Fruit fly (Drosophila melanogaster) whole organism, embryonic: Measurements from ENCODE around the gene Sk2.

ENCODE experiments used
- BtbVII ChIP-seq: fragments of 200-800 bp; sonication (Bioruptor generic); optimal IDR thresholded peaks from 3 replicates; lab custom pipeline; 2017; ENCODE audit warnings: missing biosample characterization, mild to moderate bottlenecking, missing genetic modification characterization
- C15 ChIP-seq: fragments of 200-800 bp; sonication (Bioruptor generic); IDR thresholded peaks from 3 replicates; pipeline ENCODE4 v1.3.6; 2022; ENCODE audit warnings: missing biosample characterization, missing genetic modification characterization
- CG10147 ChIP-seq: fragments of 200-800 bp; sonication (Bioruptor generic); optimal IDR thresholded peaks from 2 replicates; lab custom pipeline; 2019; ENCODE audit warnings: missing biosample characterization, mild to moderate bottlenecking, missing genetic modification characterization, moderate library complexity
- CG10274 ChIP-seq: fragments of 200-800 bp; sonication (Bioruptor generic); optimal IDR thresholded peaks from 3 replicates; lab custom pipeline; 2017; ENCODE audit warnings: missing biosample characterization, mild to moderate bottlenecking, missing genetic modification characterization
- CG12104 ChIP-seq: fragments of 200-800 bp; sonication (Bioruptor generic); optimal IDR thresholded peaks from 3 replicates; lab custom pipeline; 2016; ENCODE audit warnings: missing biosample characterization, missing genetic modification characterization
- CG14014 ChIP-seq: fragments of 200-800 bp; sonication (Bioruptor generic); IDR thresholded peaks from 2 replicates; pipeline ENCODE4 v1.3.6; 2022; ENCODE audit warnings: missing biosample characterization, missing genetic modification characterization
- CG15479 ChIP-seq: fragments of 200-800 bp; sonication (Bioruptor generic); optimal IDR thresholded peaks from 3 replicates; lab custom pipeline; 2019; ENCODE audit warnings: missing biosample characterization, mild to moderate bottlenecking, missing genetic modification characterization, moderate library complexity
- CG15601 ChIP-seq: fragments of 200-800 bp; sonication (Bioruptor generic); optimal IDR thresholded peaks from 3 replicates; lab custom pipeline; 2019; ENCODE audit warnings: missing biosample characterization, mild to moderate bottlenecking, missing genetic modification characterization, moderate library complexity
- CG17186 ChIP-seq: fragments of 200-800 bp; sonication (Bioruptor generic); optimal IDR thresholded peaks from 3 replicates; lab custom pipeline; 2017; ENCODE audit warnings: missing biosample characterization, missing genetic modification reagents, missing genetic modification characterization
- CG2712 ChIP-seq: fragments of 200-800 bp; optimal IDR thresholded peaks from 3 replicates; lab custom pipeline; 2019; ENCODE audit warnings: missing biosample characterization, mild to moderate bottlenecking, missing genetic modification characterization, moderate library complexity
- CG2889 ChIP-seq: fragments of 200-800 bp; sonication (Bioruptor generic); IDR thresholded peaks from 3 replicates; pipeline ENCODE4 v1.3.6; 2022; ENCODE audit warnings: missing biosample characterization, missing genetic modification characterization
- CG30431 ChIP-seq: fragments of 200-800 bp; sonication (Bioruptor generic); optimal IDR thresholded peaks from 2 replicates; lab custom pipeline; 2017; ENCODE audit warnings: missing biosample characterization, missing genetic modification characterization
- CG3163 ChIP-seq: fragments of 200-800 bp; sonication (Bioruptor generic); optimal IDR thresholded peaks from 3 replicates; lab custom pipeline; 2016; ENCODE audit warnings: missing biosample characterization, missing genetic modification characterization
- CG3995 ChIP-seq: fragments of 200-800 bp; sonication (Bioruptor generic); optimal IDR thresholded peaks from 3 replicates; lab custom pipeline; 2016; ENCODE audit warnings: missing biosample characterization, missing genetic modification characterization
- CG5245 ChIP-seq: fragments of 200-800 bp; sonication (Bioruptor generic); optimal IDR thresholded peaks from 3 replicates; lab custom pipeline; 2016; ENCODE audit warnings: missing biosample characterization, missing genetic modification characterization
- CG7928 ChIP-seq: fragments of 200-800 bp; sonication (Bioruptor generic); optimal IDR thresholded peaks from 2 replicates; lab custom pipeline; 2017; ENCODE audit warnings: missing biosample characterization, mild to moderate bottlenecking, missing genetic modification characterization
- CG8281 ChIP-seq: fragments of 200-800 bp; sonication (Bioruptor generic); optimal IDR thresholded peaks from 2 replicates; lab custom pipeline; 2018; ENCODE audit warnings: missing biosample characterization, mild to moderate bottlenecking, missing genetic modification characterization, moderate library complexity
- ERR ChIP-seq: fragments of 200-800 bp; sonication (Bioruptor generic); optimal IDR thresholded peaks from 2 replicates; lab custom pipeline; 2016; ENCODE audit warnings: missing biosample characterization, missing genetic modification characterization
- Hey ChIP-seq: fragments of 200-800 bp; sonication (Bioruptor generic); optimal IDR thresholded peaks from 3 replicates; lab custom pipeline; 2018; ENCODE audit warnings: missing biosample characterization, mild to moderate bottlenecking, missing genetic modification characterization
- Jarid2 ChIP-seq: fragments of 200-800 bp; sonication (Bioruptor generic); optimal IDR thresholded peaks from 3 replicates; lab custom pipeline; 2017; ENCODE audit warnings: mild to moderate bottlenecking, missing biosample characterization, missing genetic modification reagents, missing genetic modification characterization
- Med ChIP-seq: fragments of 200-800 bp; sonication (Bioruptor generic); peaks from one replicate; lab custom pipeline; 2016; ENCODE audit warnings: missing biosample characterization, missing genetic modification characterization, mild to moderate bottlenecking, inconsistent platforms, moderate library complexity
- NfI ChIP-seq: fragments of 200-800 bp; sonication (Bioruptor generic); optimal IDR thresholded peaks from 3 replicates; lab custom pipeline; 2018; ENCODE audit warnings: missing biosample characterization, mild to moderate bottlenecking, missing genetic modification characterization, moderate library complexity
- Oli ChIP-seq: fragments of 200-800 bp; sonication (Bioruptor generic); optimal IDR thresholded peaks from 2 replicates; lab custom pipeline; 2018; ENCODE audit warnings: missing biosample characterization, mild to moderate bottlenecking, missing genetic modification characterization, moderate library complexity
- PHDP ChIP-seq: fragments of 200-800 bp; sonication (Bioruptor generic); optimal IDR thresholded peaks from 3 replicates; lab custom pipeline; 2018; ENCODE audit warnings: missing biosample characterization, mild to moderate bottlenecking, missing genetic modification characterization, moderate library complexity
- Ravus ChIP-seq: fragments of 200-800 bp; sonication (Bioruptor generic); IDR thresholded peaks from 2 replicates; pipeline ENCODE4 v1.3.6; 2022; ENCODE audit warnings: missing biosample characterization, missing genetic modification characterization
- Scr ChIP-seq: fragments of 200-800 bp; sonication (Bioruptor generic); IDR thresholded peaks from 2 replicates; pipeline ENCODE4 v1.3.6; 2022; ENCODE audit warnings: missing biosample characterization, missing genetic modification characterization; ENCODE audit not compliant: partially characterized antibody
- Tbp ChIP-seq: fragments of >200 bp; optimal IDR thresholded peaks from 2 replicates; lab custom pipeline; 2018; ENCODE audit warnings: missing biosample characterization, missing genetic modification characterization
- al ChIP-seq: fragments of 200-800 bp; sonication (Bioruptor generic); IDR thresholded peaks from 2 replicates; pipeline ENCODE4 v1.3.6; 2022; ENCODE audit warnings: missing biosample characterization, missing genetic modification characterization
- ase ChIP-seq: fragments of 200-800 bp; sonication (Bioruptor generic); IDR thresholded peaks from 3 replicates; pipeline ENCODE4 v1.3.6; 2022; ENCODE audit warnings: missing biosample characterization, missing genetic modification characterization
- chif ChIP-seq, 2 experiments: fragments of 200-800 bp; sonication (Bioruptor generic); optimal IDR thresholded peaks; 3 replicates each; lab custom pipeline; 2016; ENCODE audit warnings: missing biosample characterization in 2 of 2, missing genetic modification characterization in 2 of 2
- crc ChIP-seq: fragments of 200-800 bp; sonication (Bioruptor generic); optimal IDR thresholded peaks from 2 replicates; lab custom pipeline; 2016; ENCODE audit warnings: missing biosample characterization, missing genetic modification characterization
- croc ChIP-seq: fragments of 200-800 bp; sonication (Bioruptor generic); conservative IDR thresholded peaks from 3 replicates; pipeline ENCODE4 v1.3.6; 2022; ENCODE audit warnings: missing biosample characterization, missing genetic modification characterization
- dpn ChIP-seq, 2 experiments: fragments of 200-800 bp; sonication (Bioruptor generic); optimal IDR thresholded peaks; 3 replicates each; lab custom pipeline; 2016; ENCODE audit warnings: missing biosample characterization in 2 of 2, missing genetic modification characterization in 2 of 2
- fd64A ChIP-seq: fragments of 200-800 bp; sonication (Bioruptor generic); optimal IDR thresholded peaks from 3 replicates; lab custom pipeline; 2018; ENCODE audit warnings: missing biosample characterization, mild to moderate bottlenecking, missing genetic modification characterization
- gro ChIP-seq: fragments of 200-800 bp; sonication (Bioruptor generic); optimal IDR thresholded peaks from 2 replicates; lab custom pipeline; 2016; ENCODE audit warnings: missing biosample characterization, missing genetic modification characterization
- kay ChIP-seq: fragments of 200-800 bp; sonication (Bioruptor generic); optimal IDR thresholded peaks from 2 replicates; lab custom pipeline; 2016; ENCODE audit warnings: missing biosample characterization, missing genetic modification characterization
- klu ChIP-seq: fragments of 200-800 bp; sonication (Bioruptor generic); IDR thresholded peaks from 2 replicates; pipeline ENCODE4 v1.3.6; 2022; ENCODE audit warnings: missing biosample characterization, missing genetic modification characterization
- lbe ChIP-seq: fragments of 200-800 bp; sonication (Bioruptor generic); optimal IDR thresholded peaks from 2 replicates; lab custom pipeline; 2016; ENCODE audit warnings: missing biosample characterization, mild to moderate bottlenecking, missing genetic modification characterization
- nerfin-2 ChIP-seq: fragments of 200-800 bp; sonication (Bioruptor generic); IDR thresholded peaks from 2 replicates; pipeline ENCODE4 v1.3.6; 2022; ENCODE audit warnings: missing biosample characterization, missing genetic modification characterization; ENCODE audit not compliant: partially characterized antibody
- nmo ChIP-seq: fragments of 200-800 bp; sonication (Bioruptor generic); optimal IDR thresholded peaks from 2 replicates; lab custom pipeline; 2018; ENCODE audit warnings: missing biosample characterization, mild to moderate bottlenecking, missing genetic modification characterization, moderate library complexity
- onecut ChIP-seq: fragments of 200-800 bp; sonication (Bioruptor generic); IDR thresholded peaks from 2 replicates; pipeline ENCODE4 v1.3.6; 2022; ENCODE audit warnings: missing biosample characterization, missing genetic modification characterization
- p53 ChIP-seq: fragments of 200-800 bp; sonication (Bioruptor generic); optimal IDR thresholded peaks from 2 replicates; lab custom pipeline; 2016; ENCODE audit warnings: missing biosample characterization, missing genetic modification characterization
- rib ChIP-seq: fragments of 200-800 bp; sonication (Bioruptor generic); IDR thresholded peaks from 2 replicates; pipeline ENCODE4 v1.3.6; 2022; ENCODE audit warnings: missing biosample characterization, missing genetic modification characterization
- run ChIP-seq: fragments of 200-800 bp; sonication (Bioruptor generic); optimal IDR thresholded peaks from 3 replicates; lab custom pipeline; 2018; ENCODE audit warnings: missing biosample characterization, mild to moderate bottlenecking, missing genetic modification characterization
- sima ChIP-seq: fragments of 200-800 bp; sonication (Bioruptor generic); optimal IDR thresholded peaks from 2 replicates; lab custom pipeline; 2016; ENCODE audit warnings: missing biosample characterization, missing genetic modification characterization
- stwl ChIP-seq: fragments of 200-800 bp; sonication (Bioruptor generic); optimal IDR thresholded peaks from 3 replicates; lab custom pipeline; 2018; ENCODE audit warnings: missing biosample characterization, mild to moderate bottlenecking, missing genetic modification characterization, moderate library complexity
- tap ChIP-seq: fragments of 200-800 bp; optimal IDR thresholded peaks from 3 replicates; lab custom pipeline; 2019; ENCODE audit warnings: missing biosample characterization, mild to moderate bottlenecking, missing genetic modification characterization, moderate library complexity
- tx ChIP-seq: fragments of 200-800 bp; sonication (Bioruptor generic); optimal IDR thresholded peaks from 2 replicates; lab custom pipeline; 2016; ENCODE audit warnings: missing biosample characterization, missing genetic modification characterization
- vfl ChIP-seq: fragments of 200-800 bp; sonication (Bioruptor generic); optimal IDR thresholded peaks from 2 replicates; lab custom pipeline; 2016; ENCODE audit warnings: missing biosample characterization, missing genetic modification characterization

Gene Sk2

dm6 chr3L:3052110-3052871, 5.4 kb downstream of the Sk2 start, which contains the start of gene CG1271 (continued):
- peak; percentile 60 for TF ChIP-seq rib
- TF ChIP-seq CG15601 (tag; lab: Kevin White, UChicago), result peak; percentile 59
- peak; percentile 54 for TF ChIP-seq CG12104 (GFP tag; lab: Kevin White, UChicago)
- peak; percentile 92 for TF ChIP-seq Med (GFP tag; lab: Kevin White, UChicago)
- peak; percentile 1 for TF ChIP-seq lbe (GFP tag; lab: Kevin White, UChicago)
- TF ChIP-seq CG2889 (GFP tag; lab: Robert Waterston, UW), result no peak
- peak; percentile 80 for TF ChIP-seq CG7928
- TF ChIP-seq CG10274 (GFP tag; lab: Kevin White, UChicago), result peak; percentile 10
- TF ChIP-seq CG3995 (GFP tag; lab: Kevin White, UChicago), result peak; percentile 57
- TF ChIP-seq fd64A (GFP tag; lab: Kevin White, UChicago), result no peak
- peak; percentile 37 to 45 for TF ChIP-seq chif (GFP tag; optimal IDR thresholded peaks at IDR 0.05; lab: Kevin White, UChicago)
- TF ChIP-seq onecut (GFP tag; lab: Robert Waterston, UW), result 0 out of 2 replicates have a peak, but pooled peaks have one; percentile 21
- no peak for TF ChIP-seq Hey (tag; lab: Kevin White, UChicago)
- no peak for TF ChIP-seq croc (GFP tag; lab: Robert Waterston, UW)
- TF ChIP-seq Scr (GFP tag; lab: Robert Waterston, UW), result peak; percentile 17; the same call in 1 of the 2 replicates
- TF ChIP-seq CG2712 (tag; lab: Kevin White, UChicago), result peak; percentile 71
- no peak for TF ChIP-seq klu (GFP tag; lab: Robert Waterston, UW)
- TF ChIP-seq dpn (GFP tag; optimal IDR thresholded peaks at IDR 0.05; lab: Kevin White, UChicago), result peak; percentile 53 to 73
- TF ChIP-seq CG10147 (GFP tag; lab: Kevin White, UChicago), result peak; percentile 72
- TF ChIP-seq CG30431 (GFP tag; lab: Kevin White, UChicago), result no peak
- TF ChIP-seq ase, result peak; percentile 56; the same call in 2 of the 3 replicates
- TF ChIP-seq BtbVII, result peak; percentile 32
- peak; percentile 66 for TF ChIP-seq CG14014
- TF ChIP-seq crc (GFP tag; lab: Kevin White, UChicago), result peak; percentile 44
- TF ChIP-seq CG5245 (GFP tag; lab: Kevin White, UChicago), result peak; percentile 51
- no peak for TF ChIP-seq Jarid2 (GFP tag; lab: Kevin White, UChicago)
- no peak for TF ChIP-seq run (tag; lab: Kevin White, UChicago)
- TF ChIP-seq ERR (GFP tag; lab: Kevin White, UChicago), result peak; percentile 51
- TF ChIP-seq nerfin-2 (GFP tag; lab: Robert Waterston, UW), result no peak
- TF ChIP-seq p53, result no peak
- TF ChIP-seq Oli (tag; lab: Kevin White, UChicago), result no peak
- 0 out of 2 replicates have a peak, but pooled peaks have one; percentile 3 for TF ChIP-seq Ravus (GFP tag; lab: Robert Waterston, UW)
- TF ChIP-seq nmo (GFP tag; lab: Kevin White, UChicago), result peak; percentile 74
- TF ChIP-seq CG17186, result peak; percentile 86
- TF ChIP-seq tx (GFP tag; lab: Kevin White, UChicago), result peak; percentile 58
- peak; percentile 60 for TF ChIP-seq tap
- peak; percentile 88 for TF ChIP-seq stwl (tag; lab: Kevin White, UChicago)
- TF ChIP-seq CG3163 (GFP tag; lab: Kevin White, UChicago), result peak; percentile 52
- TF ChIP-seq al (GFP tag; lab: Robert Waterston, UW), result peak; percentile 49; the same call in 1 of the 2 replicates
- peak; percentile 74 for TF ChIP-seq CG15479
- peak; percentile 65 for TF ChIP-seq kay
- TF ChIP-seq CG8281 (tag; lab: Kevin White, UChicago), result peak; percentile 23
- TF ChIP-seq PHDP (tag; lab: Kevin White, UChicago), result peak; percentile 42
- TF ChIP-seq NfI (GFP tag; lab: Kevin White, UChicago), result peak; percentile 66
- peak; percentile 90 for TF ChIP-seq gro (GFP tag; lab: Kevin White, UChicago)
- TF ChIP-seq C15, result 0 out of 3 replicates have a peak, but pooled peaks have one; percentile 45
- peak; percentile 39 for TF ChIP-seq vfl (GFP tag; lab: Kevin White, UChicago)
- no peak for TF ChIP-seq Tbp (GFP tag; lab: Kevin White, UChicago)
- TF ChIP-seq sima (GFP tag; lab: Kevin White, UChicago), result no peak
